Worm (Caenorhabditis elegans) whole organism, young adult: ENCODE measurements around the gene cosa-1.
A peak's percentile ranks its signal among the peaks of the same experiment; 100 is the strongest.

Experiments
- B0336.3 ChIP-seq: fragments of 200-800 bp; sonication (Bioruptor generic); IDR thresholded peaks from 2 replicates; pipeline ENCODE4 v1.3.6; 2022; ENCODE audit warnings: missing genetic modification characterization, missing compliant biosample characterization
- F10E7.11 ChIP-seq: sonication (generic microtip); optimal IDR thresholded peaks from 2 replicates; lab custom pipeline; 2017; ENCODE audit warnings: mild to moderate bottlenecking, missing genetic modification characterization, moderate library complexity, missing compliant biosample characterization
- F22D6.2 ChIP-seq: sonication (generic microtip); optimal IDR thresholded peaks from 2 replicates; lab custom pipeline; 2016; ENCODE audit warnings: mild to moderate bottlenecking, missing genetic modification characterization, missing compliant biosample characterization
- F23B12.7 ChIP-seq: sonication (generic microtip); optimal IDR thresholded peaks from 2 replicates; lab custom pipeline; 2017; ENCODE audit warnings: missing genetic modification characterization, mild to moderate bottlenecking, missing compliant biosample characterization, antibody characterized with exemption, moderate library complexity; ENCODE audit not compliant: insufficient read depth
- F39B2.1 ChIP-seq: fragments of 200-800 bp; sonication (Bioruptor generic); IDR thresholded peaks from 2 replicates; pipeline ENCODE4 v1.3.6; 2022; ENCODE audit warnings: missing genetic modification reagents, missing genetic modification characterization, missing compliant biosample characterization
- F52B5.7 ChIP-seq: sonication (generic microtip); optimal IDR thresholded peaks from 2 replicates; lab custom pipeline; 2016; ENCODE audit warnings: mild to moderate bottlenecking, missing genetic modification characterization, missing compliant biosample characterization
- F55B11.4 ChIP-seq: sonication (generic microtip); optimal IDR thresholded peaks from 2 replicates; lab custom pipeline; 2016; ENCODE audit warnings: missing compliant biosample characterization, missing genetic modification characterization, borderline replicate concordance; ENCODE audit not compliant: insufficient read depth
- F57C9.4 ChIP-seq: sonication (generic microtip); optimal IDR thresholded peaks from 2 replicates; lab custom pipeline; 2017; ENCODE audit warnings: mild to moderate bottlenecking, missing genetic modification characterization, missing compliant biosample characterization
- K11D2.4 ChIP-seq: fragments of 200-800 bp; sonication (Bioruptor generic); IDR thresholded peaks from 2 replicates; pipeline ENCODE4 v1.3.6; 2022; ENCODE audit warnings: missing genetic modification reagents, missing genetic modification characterization, missing compliant biosample characterization
- T07F8.4 ChIP-seq: sonication (generic microtip); optimal IDR thresholded peaks from 2 replicates; lab custom pipeline; 2016; ENCODE audit warnings: mild to moderate bottlenecking, missing genetic modification characterization, moderate library complexity, missing compliant biosample characterization
- Y53F4B.3 ChIP-seq: fragments of 200-800 bp; sonication (Bioruptor generic); IDR thresholded peaks from 2 replicates; pipeline ENCODE4 v1.3.6; 2022; ENCODE audit warnings: missing genetic modification reagents, missing genetic modification characterization, missing compliant biosample characterization
- Y53G8AR.9 ChIP-seq: fragments of 200-800 bp; sonication (Bioruptor generic); conservative IDR thresholded peaks from 2 replicates; pipeline ENCODE4 v1.3.6; 2022; ENCODE audit warnings: missing genetic modification reagents, missing genetic modification characterization, missing compliant biosample characterization
- ZK185.1 ChIP-seq: sonication (generic microtip); optimal IDR thresholded peaks from 2 replicates; lab custom pipeline; 2016; ENCODE audit warnings: mild to moderate bottlenecking, missing genetic modification characterization, missing compliant biosample characterization; ENCODE audit not compliant: poor library complexity, severe bottlenecking
- akir-1 ChIP-seq: fragments of 200-800 bp; sonication (Bioruptor generic); optimal IDR thresholded peaks from 2 replicates; lab custom pipeline; 2018; ENCODE audit warnings: mild to moderate bottlenecking, missing genetic modification characterization, moderate library complexity, missing compliant biosample characterization
- ama-1 ChIP-seq, 3 experiments: fragments of 150-350 bp in 1 of 3; sonication (generic microtip) in 2 of 3; optimal IDR thresholded peaks; 2 replicates each; lab custom pipeline; 2014 to 2018; ENCODE audit warnings: missing biosample characterization in 2 of 3, missing genetic modification characterization in 2 of 3, missing genetic modification reagents in 2 of 3
- aptf-2 ChIP-seq: fragments of 200-800 bp; sonication (Bioruptor generic); conservative IDR thresholded peaks from 2 replicates; pipeline ENCODE4 v1.3.6; 2022; ENCODE audit warnings: missing genetic modification reagents, missing genetic modification characterization, missing compliant biosample characterization
- aptf-3 ChIP-seq: fragments of 200-800 bp; sonication (Bioruptor generic); IDR thresholded peaks from 2 replicates; pipeline ENCODE4 v1.3.6; 2022; ENCODE audit warnings: missing genetic modification characterization, missing compliant biosample characterization
- atf-7 ChIP-seq: sonication (generic microtip); optimal IDR thresholded peaks from 2 replicates; lab custom pipeline; 2017; ENCODE audit warnings: mild to moderate bottlenecking, missing genetic modification characterization, missing compliant biosample characterization
- attf-3 ChIP-seq: fragments of 200-800 bp; sonication (Bioruptor generic); conservative IDR thresholded peaks from 2 replicates; pipeline ENCODE4 v1.3.6; 2022; ENCODE audit warnings: missing genetic modification reagents, missing genetic modification characterization, missing compliant biosample characterization
- attf-6 ChIP-seq: fragments of 200-800 bp; sonication (Bioruptor generic); IDR thresholded peaks from 2 replicates; pipeline ENCODE4 v1.3.6; 2022; ENCODE audit warnings: missing genetic modification reagents, missing genetic modification characterization, missing compliant biosample characterization
- bed-1 ChIP-seq: fragments of 200-800 bp; sonication (Bioruptor generic); IDR thresholded peaks from 2 replicates; pipeline ENCODE4 v1.3.6; 2022; ENCODE audit warnings: missing genetic modification reagents, missing genetic modification characterization, missing compliant biosample characterization
- bed-2 ChIP-seq: fragments of 200-800 bp; sonication (Bioruptor generic); IDR thresholded peaks from 2 replicates; pipeline ENCODE4 v1.3.6; 2022; ENCODE audit warnings: missing genetic modification reagents, missing genetic modification characterization, missing compliant biosample characterization
- ceh-40 ChIP-seq: fragments of 200-800 bp; sonication (Bioruptor generic); IDR thresholded peaks from 2 replicates; pipeline ENCODE4 v1.3.6; 2022; ENCODE audit warnings: missing genetic modification characterization, missing compliant biosample characterization
- ceh-58 ChIP-seq: fragments of 200-800 bp; sonication (Bioruptor generic); IDR thresholded peaks from 2 replicates; pipeline ENCODE4 v1.3.6; 2022; ENCODE audit warnings: missing genetic modification characterization, missing compliant biosample characterization
- chd-7 ChIP-seq: sonication (generic microtip); optimal IDR thresholded peaks from 2 replicates; lab custom pipeline; 2016; ENCODE audit warnings: mild to moderate bottlenecking, missing genetic modification characterization, moderate library complexity, missing compliant biosample characterization
- die-1 ChIP-seq: sonication (generic microtip); optimal IDR thresholded peaks from 2 replicates; lab custom pipeline; 2016; ENCODE audit warnings: missing genotype, mild to moderate bottlenecking, missing genetic modification characterization, missing compliant biosample characterization
- gei-17 ChIP-seq: fragments of 200-800 bp; sonication (Bioruptor generic); optimal IDR thresholded peaks from 2 replicates; lab custom pipeline; 2018; ENCODE audit warnings: mild to moderate bottlenecking, missing genetic modification characterization, missing compliant biosample characterization
- let-607 ChIP-seq, 2 experiments: fragments of 200-800 bp in 1 of 2; sonication (Bioruptor generic) in 1 of 2; sonication (generic microtip) in 1 of 2; optimal IDR thresholded peaks; 2 replicates each; lab custom pipeline; 2016 to 2018; ENCODE audit warnings: mild to moderate bottlenecking in 2 of 2, missing compliant biosample characterization in 2 of 2, missing genetic modification characterization in 2 of 2, moderate library complexity in 2 of 2, missing genotype in 1 of 2
- lin-26 ChIP-seq: fragments of 200-800 bp; sonication (Bioruptor generic); IDR thresholded peaks from 2 replicates; pipeline ENCODE4 v1.3.6; 2022; ENCODE audit warnings: missing genetic modification reagents, missing genetic modification characterization, missing compliant biosample characterization
- lin-40 ChIP-seq: sonication (generic microtip); optimal IDR thresholded peaks from 2 replicates; lab custom pipeline; 2016; ENCODE audit warnings: missing genetic modification characterization, mild to moderate bottlenecking, missing compliant biosample characterization, missing genotype, missing genetic modification reagents
- madf-10 ChIP-seq: sonication (generic microtip); optimal IDR thresholded peaks from 2 replicates; lab custom pipeline; 2016; ENCODE audit warnings: mild to moderate bottlenecking, missing genetic modification characterization, missing compliant biosample characterization
- mcd-1 ChIP-seq: fragments of 200-800 bp; sonication (Bioruptor generic); IDR thresholded peaks from 2 replicates; pipeline ENCODE4 v1.3.6; 2022; ENCODE audit warnings: missing genetic modification reagents, missing genetic modification characterization, missing compliant biosample characterization
- mes-4 ChIP-seq: sonication (generic microtip); optimal IDR thresholded peaks from 2 replicates; lab custom pipeline; 2016; ENCODE audit warnings: missing genotype, missing genetic modification characterization, missing compliant biosample characterization
- nfya-1 ChIP-seq: sonication (generic microtip); optimal IDR thresholded peaks from 2 replicates; lab custom pipeline; 2017; ENCODE audit warnings: antibody characterized with exemption, missing compliant biosample characterization, missing genetic modification characterization, borderline replicate concordance; ENCODE audit not compliant: insufficient read depth
- nfya-2 ChIP-seq: fragments of 200-800 bp; sonication (Bioruptor generic); IDR thresholded peaks from 2 replicates; pipeline ENCODE4 v1.3.6; 2022; ENCODE audit warnings: missing genetic modification reagents, missing genetic modification characterization, missing compliant biosample characterization
- nhr-120 ChIP-seq: fragments of 200-800 bp; sonication (Bioruptor generic); IDR thresholded peaks from 2 replicates; pipeline ENCODE4 v1.3.6; 2022; ENCODE audit warnings: missing genetic modification characterization, missing compliant biosample characterization
- nhr-27 ChIP-seq: fragments of 200-800 bp; sonication (Bioruptor generic); optimal IDR thresholded peaks from 2 replicates; lab custom pipeline; 2018; ENCODE audit warnings: mild to moderate bottlenecking, missing genetic modification characterization, moderate library complexity, missing compliant biosample characterization
- nhr-80 ChIP-seq: sonication (generic microtip); optimal IDR thresholded peaks from 2 replicates; lab custom pipeline; 2016; ENCODE audit warnings: missing genetic modification characterization, missing compliant biosample characterization
- nhr-90 ChIP-seq: sonication (generic microtip); optimal IDR thresholded peaks from 2 replicates; lab custom pipeline; 2016; ENCODE audit warnings: missing genotype, mild to moderate bottlenecking, missing genetic modification characterization, missing compliant biosample characterization
- sea-2 ChIP-seq: fragments of 200-800 bp; sonication (Bioruptor generic); IDR thresholded peaks from 2 replicates; pipeline ENCODE4 v1.3.6; 2022; ENCODE audit warnings: missing genetic modification characterization, missing compliant biosample characterization
- snpc-3.4 ChIP-seq: sonication (generic microtip); optimal IDR thresholded peaks from 2 replicates; lab custom pipeline; 2017; ENCODE audit warnings: missing genetic modification characterization, mild to moderate bottlenecking, missing compliant biosample characterization, antibody characterized with exemption, moderate library complexity, missing genotype, missing genetic modification reagents
- xnd-1 ChIP-seq: sonication (generic microtip); optimal IDR thresholded peaks from 2 replicates; lab custom pipeline; 2016; ENCODE audit warnings: missing genotype, missing genetic modification reagents, missing genetic modification characterization, missing compliant biosample characterization
- zfh-2 ChIP-seq: fragments of 200-800 bp; sonication (Bioruptor generic); conservative IDR thresholded peaks from 2 replicates; pipeline ENCODE4 v1.3.6; 2022; ENCODE audit warnings: missing genetic modification reagents, missing genetic modification characterization, missing compliant biosample characterization
- ztf-22 ChIP-seq: fragments of 200-800 bp; sonication (Bioruptor generic); optimal IDR thresholded peaks from 2 replicates; lab custom pipeline; 2018; ENCODE audit warnings: mild to moderate bottlenecking, missing genetic modification characterization, moderate library complexity, missing compliant biosample characterization
- ztf-3 ChIP-seq: fragments of 200-800 bp; sonication (Bioruptor generic); optimal IDR thresholded peaks from 2 replicates; lab custom pipeline; 2018; ENCODE audit warnings: mild to moderate bottlenecking, missing genetic modification characterization, missing compliant biosample characterization
- ztf-6 ChIP-seq: fragments of 200-800 bp; sonication (Bioruptor generic); IDR thresholded peaks from 2 replicates; pipeline ENCODE4 v1.3.6; 2022; ENCODE audit warnings: missing genetic modification reagents, missing genetic modification characterization, missing compliant biosample characterization

The cosa-1 gene

ce11 chrIII:2679362-2679761 is 46.6 kb upstream of the cosa-1 start:
- TF ChIP-seq aptf-3 (0 out of 2 replicates have a peak, but pooled peaks have one; percentile 35), F10E7.11 (tag; lab: Kevin White, UChicago) (no peak), nhr-80 (tag; lab: Kevin White, UChicago) (no peak), nhr-27 (tag; lab: Kevin White, UChicago) (no peak), bed-1 (GFP tag; lab: Robert Waterston, UW) (0 out of 2 replicates have a peak, but pooled peaks have one; percentile 15), nhr-90 (tag; lab: Kevin White, UChicago) (no peak), chd-7 (tag; lab: Kevin White, UChicago) (no peak), bed-2 (GFP tag; lab: Robert Waterston, UW) (no peak), F23B12.7 (tag; lab: Kevin White, UChicago) (no peak), ama-1 (optimal IDR thresholded peaks at IDR 0.05; lab: Kevin White, UChicago) (no peak), ama-1 (GFP tag; optimal IDR thresholded peaks at IDR 0.05; lab: Kevin White, UChicago) (no peak), sea-2 (GFP tag; lab: Robert Waterston, UW) (no peak), ztf-22 (no peak), ztf-6 (GFP tag; lab: Robert Waterston, UW) (no peak), Y53G8AR.9 (no peak), akir-1 (GFP tag; lab: Kevin White, UChicago) (no peak), atf-7 (no peak), die-1 (tag; lab: Kevin White, UChicago) (no peak), mcd-1 (GFP tag; lab: Robert Waterston, UW) (0 out of 2 replicates have a peak, but pooled peaks have one; percentile 18), zfh-2 (GFP tag; lab: Robert Waterston, UW) (peak; percentile 71; the same call in 1 of the 2 replicates), lin-26 (0 out of 2 replicates have a peak, but pooled peaks have one; percentile 50), gei-17 (GFP tag; lab: Kevin White, UChicago) (no peak), F22D6.2 (tag; lab: Kevin White, UChicago) (no peak), K11D2.4 (GFP tag; lab: Robert Waterston, UW) (0 out of 2 replicates have a peak, but pooled peaks have one; percentile 24), aptf-2 (no peak), F55B11.4 (tag; lab: Kevin White, UChicago) (no peak), ZK185.1 (tag; lab: Kevin White, UChicago) (no peak), T07F8.4 (tag; lab: Kevin White, UChicago) (no peak), Y53F4B.3 (GFP tag; lab: Robert Waterston, UW) (no peak), ceh-40 (GFP tag; lab: Robert Waterston, UW) (no peak), madf-10 (tag; lab: Kevin White, UChicago) (no peak), nfya-2 (no peak), attf-3 (GFP tag; lab: Robert Waterston, UW) (no peak), mes-4 (tag; lab: Kevin White, UChicago) (no peak), F57C9.4 (tag; lab: Kevin White, UChicago) (no peak), xnd-1 (tag; lab: Kevin White, UChicago) (no peak), snpc-3.4 (tag; lab: Kevin White, UChicago) (no peak), ceh-58 (GFP tag; lab: Robert Waterston, UW) (no peak), let-607 (tag; optimal IDR thresholded peaks at IDR 0.05; lab: Kevin White, UChicago) (no peak), nhr-120 (GFP tag; lab: Robert Waterston, UW) (no peak), B0336.3 (GFP tag; lab: Robert Waterston, UW) (no peak), F52B5.7 (no peak), ztf-3 (no peak), attf-6 (GFP tag; lab: Robert Waterston, UW) (no peak), lin-40 (tag; lab: Kevin White, UChicago) (no peak), F39B2.1 (GFP tag; lab: Robert Waterston, UW) (no peak), nfya-1 (no peak)
